Fruit fly (Drosophila melanogaster) whole organism, wandering third instar larva: ENCODE results near the gene Dsp1.
A peak's percentile ranks its signal among the peaks of the same experiment; 100 is the strongest.

Source experiments
- Abd-B ChIP-seq: fragments of >200 bp; optimal IDR thresholded peaks from 2 replicates; lab custom pipeline; 2017; ENCODE audit warnings: missing biosample characterization, missing genetic modification characterization
- CG32264 ChIP-seq: fragments of 200-800 bp; sonication (Bioruptor generic); optimal IDR thresholded peaks from 2 replicates; lab custom pipeline; 2016; ENCODE audit warnings: missing biosample characterization, missing genetic modification characterization
- CG9705 ChIP-seq: fragments of 200-800 bp; sonication (Bioruptor generic); optimal IDR thresholded peaks from 2 replicates; lab custom pipeline; 2018; ENCODE audit warnings: missing biosample characterization, mild to moderate bottlenecking, missing genetic modification characterization
- CrebA ChIP-seq: fragments of 200-800 bp; sonication (Bioruptor generic); optimal IDR thresholded peaks from 2 replicates; lab custom pipeline; 2016; ENCODE audit warnings: missing biosample characterization, mild to moderate bottlenecking, missing genetic modification characterization, borderline replicate concordance
- Dfd ChIP-seq: fragments of >200 bp; optimal IDR thresholded peaks from 2 replicates; lab custom pipeline; 2017; ENCODE audit warnings: missing biosample characterization, missing genetic modification characterization
- Dif ChIP-seq: fragments of 200-275, 200-300 bp; sonication (Bioruptor generic); optimal IDR thresholded peaks from 2 replicates; lab custom pipeline; 2018; ENCODE audit warnings: missing biosample characterization, missing genetic modification characterization; ENCODE audit not compliant: partially characterized antibody
- GATAd ChIP-seq: sonication (Bioruptor generic); optimal IDR thresholded peaks from 2 replicates; lab custom pipeline; 2016; ENCODE audit warnings: missing biosample characterization, missing genetic modification characterization
- HLH106 ChIP-seq: fragments of 200-800 bp; optimal IDR thresholded peaks from 3 replicates; lab custom pipeline; 2019; ENCODE audit warnings: missing biosample characterization, mild to moderate bottlenecking, missing genetic modification characterization, moderate library complexity
- Hnf4 ChIP-seq: fragments of 200-800 bp; sonication (Bioruptor generic); optimal IDR thresholded peaks from 2 replicates; lab custom pipeline; 2016; ENCODE audit warnings: missing biosample characterization, mild to moderate bottlenecking, missing genetic modification characterization
- Hr78 ChIP-seq: fragments of >200 bp; optimal IDR thresholded peaks from 2 replicates; lab custom pipeline; 2017; ENCODE audit warnings: missing biosample characterization, missing genetic modification characterization
- Hr83 ChIP-seq: fragments of 200-300 bp; sonication (Bioruptor generic); optimal IDR thresholded peaks from 2 replicates; lab custom pipeline; 2016; ENCODE audit warnings: missing biosample characterization, mild to moderate bottlenecking, missing genetic modification characterization, moderate library complexity; ENCODE audit not compliant: poor library complexity, severe bottlenecking
- Jra ChIP-seq: sonication (Bioruptor generic); optimal IDR thresholded peaks from 2 replicates; lab custom pipeline; 2016; ENCODE audit warnings: missing biosample characterization, missing genetic modification characterization
- Mio ChIP-seq: sonication (Bioruptor generic); optimal IDR thresholded peaks from 2 replicates; lab custom pipeline; 2016; ENCODE audit warnings: missing biosample characterization, missing genetic modification characterization
- Myc ChIP-seq: fragments of >200 bp; optimal IDR thresholded peaks from 2 replicates; lab custom pipeline; 2017
- N ChIP-seq: fragments of >200 bp; optimal IDR thresholded peaks from 2 replicates; lab custom pipeline; 2018; ENCODE audit warnings: missing biosample characterization, missing external identifiers, missing genetic modification characterization
- OdsH ChIP-seq: fragments of 200-800 bp; sonication (Bioruptor generic); optimal IDR thresholded peaks from 2 replicates; lab custom pipeline; 2016; ENCODE audit warnings: missing biosample characterization, mild to moderate bottlenecking, missing genetic modification characterization
- Rel ChIP-seq, 2 experiments: fragments of 200-800 bp; sonication (Bioruptor generic) in 1 of 2; optimal IDR thresholded peaks; 2 replicates in 1 of 2; 3 replicates in 1 of 2; lab custom pipeline; 2016 to 2019; ENCODE audit warnings: mild to moderate bottlenecking in 2 of 2, missing biosample characterization in 2 of 2, missing genetic modification characterization in 2 of 2, moderate library complexity in 1 of 2
- Sp1 ChIP-seq: fragments of 200-800 bp; sonication (Bioruptor generic); optimal IDR thresholded peaks from 3 replicates; lab custom pipeline; 2019; ENCODE audit warnings: missing biosample characterization, mild to moderate bottlenecking, missing genetic modification characterization, moderate library complexity
- Vsx2 ChIP-seq: fragments of 200-300, 225-300 bp; sonication (Bioruptor generic); optimal IDR thresholded peaks from 2 replicates; lab custom pipeline; 2018; ENCODE audit warnings: missing biosample characterization, missing genetic modification characterization; ENCODE audit not compliant: partially characterized antibody
- br ChIP-seq: fragments of 200-800 bp; sonication (Bioruptor generic); optimal IDR thresholded peaks from 2 replicates; lab custom pipeline; 2016; ENCODE audit warnings: missing biosample characterization, missing genetic modification characterization
- brk ChIP-seq: fragments of 200-800 bp; sonication (Bioruptor generic); optimal IDR thresholded peaks from 2 replicates; lab custom pipeline; 2016; ENCODE audit warnings: missing biosample characterization, mild to moderate bottlenecking, missing genetic modification characterization
- dl ChIP-seq, 2 experiments: fragments of 175-275, 200-275 bp in 1 of 2; fragments of 200-275 bp in 1 of 2; sonication (Bioruptor generic); optimal IDR thresholded peaks; lab custom pipeline; 2018; ENCODE audit warnings: mild to moderate bottlenecking in 2 of 2, missing biosample characterization in 2 of 2, missing genetic modification characterization in 2 of 2, moderate library complexity in 2 of 2; ENCODE audit not compliant: partially characterized antibody in 2 of 2, insufficient read depth in 1 of 2
- dmrt93B ChIP-seq: fragments of 200-800 bp; sonication (Bioruptor generic); optimal IDR thresholded peaks from 2 replicates; lab custom pipeline; 2018; ENCODE audit warnings: missing biosample characterization, mild to moderate bottlenecking, missing genetic modification characterization
- dsf ChIP-seq: sonication (Bioruptor generic); optimal IDR thresholded peaks from 2 replicates; lab custom pipeline; 2016; ENCODE audit warnings: missing biosample characterization, missing genetic modification characterization, borderline replicate concordance
- ey ChIP-seq: fragments of 200-800 bp; sonication (Bioruptor generic); optimal IDR thresholded peaks from 2 replicates; lab custom pipeline; 2016; ENCODE audit warnings: missing biosample characterization, missing genetic modification characterization
- foxo ChIP-seq, 2 experiments: fragments of 200-800 bp; sonication (Bioruptor generic); optimal IDR thresholded peaks; 2 replicates in 1 of 2; 3 replicates in 1 of 2; lab custom pipeline; 2016 to 2017; ENCODE audit warnings: missing biosample characterization in 2 of 2, missing genetic modification characterization in 2 of 2
- fru ChIP-seq: fragments of 200-800 bp; sonication (Bioruptor generic); optimal IDR thresholded peaks from 3 replicates; lab custom pipeline; 2016; ENCODE audit warnings: missing biosample characterization, mild to moderate bottlenecking, missing genetic modification characterization
- h ChIP-seq: fragments of 200-800 bp; sonication (Bioruptor generic); optimal IDR thresholded peaks from 3 replicates; lab custom pipeline; 2016; ENCODE audit warnings: missing biosample characterization, mild to moderate bottlenecking, missing genetic modification characterization
- jim ChIP-seq: fragments of 175-275, 200-325 bp; sonication (Bioruptor generic); optimal IDR thresholded peaks from 2 replicates; lab custom pipeline; 2016; ENCODE audit warnings: missing biosample characterization, mild to moderate bottlenecking, missing genetic modification characterization
- lola ChIP-seq: fragments of >200 bp; optimal IDR thresholded peaks from 2 replicates; lab custom pipeline; 2017; ENCODE audit warnings: missing biosample characterization, missing genetic modification characterization
- pan ChIP-seq: fragments of >200 bp; optimal IDR thresholded peaks from 2 replicates; lab custom pipeline; 2017
- psq ChIP-seq: fragments of 200-800 bp; sonication (Bioruptor generic); optimal IDR thresholded peaks from 3 replicates; lab custom pipeline; 2017; ENCODE audit warnings: missing biosample characterization, mild to moderate bottlenecking, missing genetic modification characterization, moderate library complexity
- rgr ChIP-seq: fragments of 200-800 bp; sonication (Bioruptor generic); optimal IDR thresholded peaks from 3 replicates; lab custom pipeline; 2016; ENCODE audit warnings: missing biosample characterization, mild to moderate bottlenecking, missing genetic modification characterization
- sage ChIP-seq: fragments of 200-800 bp; sonication (Bioruptor generic); optimal IDR thresholded peaks from 2 replicates; lab custom pipeline; 2016; ENCODE audit warnings: missing biosample characterization, mild to moderate bottlenecking, missing genetic modification characterization
- sv ChIP-seq: fragments of 200-800 bp; sonication (Bioruptor generic); optimal IDR thresholded peaks from 3 replicates; lab custom pipeline; 2016; ENCODE audit warnings: missing biosample characterization, missing genetic modification characterization
- tai ChIP-seq: sonication (Bioruptor generic); optimal IDR thresholded peaks from 2 replicates; lab custom pipeline; 2016; ENCODE audit warnings: missing biosample characterization, missing genetic modification characterization
- usp ChIP-seq: fragments of >200 bp; optimal IDR thresholded peaks from 2 replicates; lab custom pipeline; 2017; ENCODE audit warnings: missing biosample characterization, missing genetic modification characterization
- woc ChIP-seq: sonication (Bioruptor generic); optimal IDR thresholded peaks from 2 replicates; lab custom pipeline; 2016; ENCODE audit warnings: missing biosample characterization, mild to moderate bottlenecking, missing genetic modification characterization

Dsp1 gene

dm6 chrX:16330659-16331058 is 2.8 kb upstream of the Dsp1 start, which contains the start of gene CG9919:
Gene CG9919, minus strand, starts transcription at chrX:16330759.
- TF ChIP-seq dsf (GFP tag; lab: Kevin White, UChicago) (no peak), Rel (GFP tag; optimal IDR thresholded peaks at IDR 0.05; lab: Kevin White, UChicago) (no peak), Rel (tag; optimal IDR thresholded peaks at IDR 0.05; lab: Kevin White, UChicago) (no peak), Abd-B (no peak), Hr83 (GFP tag; lab: Kevin White, UChicago) (no peak), Myc (lab: Kevin White, UChicago) (no peak), woc (no peak), HLH106 (tag; lab: Kevin White, UChicago) (no peak), tai (GFP tag; lab: Kevin White, UChicago) (no peak), pan (lab: Kevin White, UChicago) (no peak), fru (GFP tag; lab: Kevin White, UChicago) (no peak)

dm6 chrX:16331562-16332233 is 1.7 kb upstream of the Dsp1 start:
- TF ChIP-seq br (GFP tag; lab: Kevin White, UChicago) (no peak), Hnf4 (GFP tag; lab: Kevin White, UChicago) (no peak), Abd-B (no peak), sage (GFP tag; lab: Kevin White, UChicago) (no peak), usp (no peak)

dm6 chrX:16332615-16333288 is 660 bp upstream of the Dsp1 start:
- peak; percentile 67 for TF ChIP-seq brk
- peak; percentile 96 for TF ChIP-seq dmrt93B (GFP tag; lab: Kevin White, UChicago)
- TF ChIP-seq tai (GFP tag; lab: Kevin White, UChicago) = no peak
- peak; percentile 95 for TF ChIP-seq br (GFP tag; lab: Kevin White, UChicago)
- TF ChIP-seq Hr78 = no peak
- no peak for TF ChIP-seq pan (lab: Kevin White, UChicago)
- peak; percentile 87 for TF ChIP-seq CG32264 (GFP tag; lab: Kevin White, UChicago)
- TF ChIP-seq woc = peak; percentile 91
- peak; percentile 49 to 95 for TF ChIP-seq foxo (GFP tag; optimal IDR thresholded peaks at IDR 0.05; lab: Kevin White, UChicago)
- TF ChIP-seq jim = no peak
- TF ChIP-seq OdsH (GFP tag; lab: Kevin White, UChicago) = peak; percentile 92
- TF ChIP-seq CG9705 (GFP tag; lab: Kevin White, UChicago) = peak; percentile 96
- peak; percentile 97 for TF ChIP-seq fru (GFP tag; lab: Kevin White, UChicago)
- TF ChIP-seq rgr = peak; percentile 95
- TF ChIP-seq dsf (GFP tag; lab: Kevin White, UChicago) = peak; percentile 54
- TF ChIP-seq psq = peak; percentile 90
- peak; percentile 86 for TF ChIP-seq sage (GFP tag; lab: Kevin White, UChicago)
- TF ChIP-seq usp = no peak
- TF ChIP-seq Dif (GFP tag; lab: Kevin White, UChicago) = peak; percentile 81
- peak; percentile 84 for TF ChIP-seq Jra (GFP tag; lab: Kevin White, UChicago)
- no peak for TF ChIP-seq Abd-B
- TF ChIP-seq ey = peak; percentile 96
- TF ChIP-seq GATAd (GFP tag; lab: Kevin White, UChicago) = no peak
- peak; percentile 75 for TF ChIP-seq Rel (GFP tag; optimal IDR thresholded peaks at IDR 0.05; lab: Kevin White, UChicago)
- peak; percentile 79 for TF ChIP-seq Rel (tag; optimal IDR thresholded peaks at IDR 0.05; lab: Kevin White, UChicago)
- TF ChIP-seq Hnf4 (GFP tag; lab: Kevin White, UChicago) = peak; percentile 77
- TF ChIP-seq Vsx2 (GFP tag; lab: Kevin White, UChicago) = no peak
- no peak for TF ChIP-seq N
- TF ChIP-seq CrebA (GFP tag; lab: Kevin White, UChicago) = no peak
- TF ChIP-seq Dfd (GFP tag; lab: Kevin White, UChicago) = no peak
- peak; percentile 60 for TF ChIP-seq Mio (GFP tag; lab: Kevin White, UChicago)
- TF ChIP-seq lola (GFP tag; lab: Kevin White, UChicago) = no peak
- TF ChIP-seq dl (GFP tag; optimal IDR thresholded peaks at IDR 0.05; lab: Kevin White, UChicago; ENCODE audit: insufficient read depth in 1 of 2, partially characterized antibody in 2 of 2) = peak; percentile 69 to 75
- TF ChIP-seq h (GFP tag; lab: Kevin White, UChicago) = peak; percentile 95
- TF ChIP-seq Hr83 (GFP tag; lab: Kevin White, UChicago) = no peak
- peak; percentile 92 for TF ChIP-seq sv
- TF ChIP-seq Sp1 (GFP tag; lab: Kevin White, UChicago) = peak; percentile 99
- peak; percentile 97 for TF ChIP-seq HLH106 (tag; lab: Kevin White, UChicago)
- no peak for TF ChIP-seq Myc (lab: Kevin White, UChicago)
